Worm (Caenorhabditis elegans) whole organism, young adult: Measurements from ENCODE around the gene Y49F6B.13.

Experiments
- F33H1.4 ChIP-seq: fragments of 200-800 bp; sonication (Bioruptor generic); IDR thresholded peaks from 2 replicates; pipeline ENCODE4 v1.3.6; 2022; ENCODE audit warnings: missing genetic modification reagents, missing genetic modification characterization, missing compliant biosample characterization
- F52B5.7 ChIP-seq: sonication (generic microtip); optimal IDR thresholded peaks from 2 replicates; lab custom pipeline; 2016; ENCODE audit warnings: mild to moderate bottlenecking, missing genetic modification characterization, missing compliant biosample characterization
- Y56A3A.18 ChIP-seq: fragments of 200-800 bp; sonication (Bioruptor generic); IDR thresholded peaks from 2 replicates; pipeline ENCODE4 v1.3.6; 2022; ENCODE audit warnings: missing genetic modification reagents, missing genetic modification characterization, missing compliant biosample characterization
- aptf-2 ChIP-seq: fragments of 200-800 bp; sonication (Bioruptor generic); conservative IDR thresholded peaks from 2 replicates; pipeline ENCODE4 v1.3.6; 2022; ENCODE audit warnings: missing genetic modification reagents, missing genetic modification characterization, missing compliant biosample characterization
- ccch-3 ChIP-seq: fragments of 200-800 bp; sonication (Bioruptor generic); optimal IDR thresholded peaks from 2 replicates; lab custom pipeline; 2018; ENCODE audit warnings: mild to moderate bottlenecking, missing genetic modification characterization, missing compliant biosample characterization
- dpl-1 ChIP-seq: fragments of 150-350 bp; optimal IDR thresholded peaks from 2 replicates; lab custom pipeline; 2014; ENCODE audit warnings: missing biosample characterization, missing genetic modification reagents, missing genetic modification characterization
- let-526 ChIP-seq: fragments of 200-800 bp; sonication (Bioruptor generic); IDR thresholded peaks from 2 replicates; pipeline ENCODE4 v1.3.6; 2022; ENCODE audit warnings: missing genetic modification reagents, missing genetic modification characterization, missing compliant biosample characterization
- madf-10 ChIP-seq: sonication (generic microtip); optimal IDR thresholded peaks from 2 replicates; lab custom pipeline; 2016; ENCODE audit warnings: mild to moderate bottlenecking, missing genetic modification characterization, missing compliant biosample characterization
- nfya-1 ChIP-seq: sonication (generic microtip); optimal IDR thresholded peaks from 2 replicates; lab custom pipeline; 2017; ENCODE audit warnings: antibody characterized with exemption, missing compliant biosample characterization, missing genetic modification characterization, borderline replicate concordance; ENCODE audit not compliant: insufficient read depth
- tlf-1 ChIP-seq: fragments of 200-800 bp; sonication (Bioruptor generic); optimal IDR thresholded peaks from 2 replicates; lab custom pipeline; 2018; ENCODE audit warnings: mild to moderate bottlenecking, missing genetic modification characterization, missing compliant biosample characterization
- unc-62 ChIP-seq: fragments of 150-350 bp; optimal IDR thresholded peaks from 2 replicates; lab custom pipeline; 2014; ENCODE audit warnings: missing biosample characterization, missing genetic modification reagents, missing genetic modification characterization
- zfh-2 ChIP-seq: fragments of 200-800 bp; sonication (Bioruptor generic); conservative IDR thresholded peaks from 2 replicates; pipeline ENCODE4 v1.3.6; 2022; ENCODE audit warnings: missing genetic modification reagents, missing genetic modification characterization, missing compliant biosample characterization

- TF ChIP-seq Y56A3A.18 (GFP tag; lab: Robert Waterston, UW) (no peak), aptf-2 (GFP tag; lab: Robert Waterston, UW) (no peak), zfh-2 (GFP tag; lab: Robert Waterston, UW) (no peak), dpl-1 (GFP tag; lab: Kevin White, UChicago) (no peak), let-526 (GFP tag; lab: Robert Waterston, UW) (no peak), madf-10 (no peak), F52B5.7 (no peak), unc-62 (GFP tag; lab: Kevin White, UChicago) (no peak), tlf-1 (GFP tag; lab: Kevin White, UChicago) (no peak), F33H1.4 (GFP tag; lab: Robert Waterston, UW) (no peak), nfya-1 (no peak), ccch-3 (GFP tag; lab: Kevin White, UChicago) (no peak)
Observed at ce11 chrII:3440641-3440926, 30.9 kb downstream of the Y49F6B.13 start, which contains the start of gene C16C8.17.
